Worm (Caenorhabditis elegans): ENCODE data around the gene dpyd-1.

The dpyd-1 gene

DNA sequence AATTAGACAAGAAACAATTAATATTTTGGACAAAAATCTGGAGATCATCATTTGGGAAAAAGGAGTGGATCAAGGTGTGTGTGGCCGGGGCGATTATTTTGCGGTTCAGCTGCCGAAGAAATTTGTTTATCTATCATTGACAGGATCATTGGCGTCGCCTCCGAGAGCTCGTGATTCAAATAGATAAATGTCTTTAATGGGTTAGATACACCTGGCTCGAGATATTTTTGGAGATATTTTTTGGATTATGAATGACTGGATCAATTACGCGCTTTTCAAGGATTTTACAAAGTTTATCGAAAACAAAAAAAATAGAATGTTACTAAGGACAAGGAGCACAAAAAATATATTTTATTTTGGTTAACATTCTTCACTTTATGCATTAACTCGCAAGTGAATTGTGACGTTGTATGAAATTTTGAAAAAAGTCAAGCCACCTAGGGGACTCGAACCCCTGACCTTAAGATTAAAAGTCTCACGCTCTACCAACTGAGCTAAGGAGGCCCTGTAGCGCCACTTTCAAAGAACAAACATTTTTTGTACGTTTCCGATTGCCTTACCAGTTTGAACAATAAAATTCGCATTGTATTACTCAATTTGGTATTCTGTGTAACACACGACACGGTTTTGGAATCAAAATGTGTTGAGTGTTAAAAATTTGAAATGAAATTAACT lies 16.8 kb upstream of the dpyd-1 start, which contains the start of gene C25F6.6 (continued):
- TF ChIP-seq hlh-11 (tag; optimal IDR thresholded peaks at IDR 0.05) (peak; percentile 14), dpl-1 (GFP tag; optimal IDR thresholded peaks at IDR 0.05) (no peak), set-16 (GFP tag; IDR thresholded peaks at IDR 0.05) (no peak), unc-62 (GFP tag; optimal IDR thresholded peaks at IDR 0.05 in 1 of 2) (peak in 1 of 2 experiments; percentile 64), unc-62 (tag; optimal IDR thresholded peaks at IDR 0.05) (no peak), mes-2 (tag; optimal IDR thresholded peaks at IDR 0.05; ENCODE audit: poor library complexity, severe bottlenecking) (peak; percentile 67), ceh-62 (tag; optimal IDR thresholded peaks at IDR 0.05) (no peak), zip-2 (tag; optimal IDR thresholded peaks at IDR 0.05) (peak; percentile 10), vab-7 (GFP tag; IDR thresholded peaks at IDR 0.05) (peak; percentile 57; the same call in 1 of the 2 replicates), tag-97 (GFP tag; IDR thresholded peaks at IDR 0.05) (no peak), lin-39 (tag; optimal IDR thresholded peaks at IDR 0.05) (no peak), daf-19 (GFP tag; conservative IDR thresholded peaks at IDR 0.05) (no peak), hlh-30 (tag; optimal IDR thresholded peaks at IDR 0.05; ENCODE audit: insufficient read depth) (peak; percentile 0), nhr-76 (tag; optimal IDR thresholded peaks at IDR 0.05) (no peak), attf-4 (tag; optimal IDR thresholded peaks at IDR 0.05) (no peak), mxl-2 (GFP tag; conservative IDR thresholded peaks at IDR 0.05) (no peak), skn-1 (tag; optimal IDR thresholded peaks at IDR 0.05) (no peak), aly-2 (tag; optimal IDR thresholded peaks at IDR 0.05) (no peak), T20F7.1 (GFP tag; optimal IDR thresholded peaks at IDR 0.05) (peak; percentile 18), zag-1 (tag; optimal IDR thresholded peaks at IDR 0.05) (no peak), tra-1 (GFP tag; IDR thresholded peaks at IDR 0.05) (no peak), mxl-3 (GFP tag; optimal IDR thresholded peaks at IDR 0.05) (no peak), nhr-42 (GFP tag; IDR thresholded peaks at IDR 0.05) (no peak), T26A8.4 (GFP tag; IDR thresholded peaks at IDR 0.05) (no peak), Y5F2A.4 (GFP tag; optimal IDR thresholded peaks at IDR 0.05) (no peak), dmd-9 (GFP tag; IDR thresholded peaks at IDR 0.05) (no peak), snpc-1.2 (GFP tag; IDR thresholded peaks at IDR 0.05) (peak; percentile 84), D1046.2 (GFP tag; IDR thresholded peaks at IDR 0.05) (no peak), Y48G9A.11 (GFP tag; IDR thresholded peaks at IDR 0.05) (no peak; the same call in 1 of the 2 replicates), nhr-11 (tag; optimal IDR thresholded peaks at IDR 0.05) (no peak), php-3 (GFP tag; IDR thresholded peaks at IDR 0.05) (no peak), zfp-2 (tag; optimal IDR thresholded peaks at IDR 0.05) (no peak), hif-1 (tag; optimal IDR thresholded peaks at IDR 0.05) (no peak)

DNA sequence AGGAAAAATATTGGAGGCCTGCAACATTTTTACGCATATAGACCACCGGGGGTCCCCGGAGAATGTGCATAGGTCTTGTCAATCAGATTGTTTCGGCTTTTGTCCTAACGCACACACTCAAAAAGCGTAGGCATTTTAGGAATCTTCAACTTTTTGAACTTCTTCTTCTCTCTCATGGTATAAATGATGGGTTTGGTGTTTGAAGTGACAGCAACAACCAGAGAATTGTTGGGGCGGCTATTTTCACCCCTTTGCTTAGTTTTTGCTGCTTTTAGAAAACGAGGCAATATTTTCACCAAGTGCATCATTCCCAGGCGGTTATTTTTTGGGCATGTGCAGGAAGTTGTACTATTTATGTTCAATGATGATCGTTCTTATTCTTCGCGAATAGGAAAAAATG lies 16.0 kb upstream of the dpyd-1 start:
- TF ChIP-seq unc-62 (GFP tag; optimal IDR thresholded peaks at IDR 0.05 in 1 of 2) (peak in 1 of 2 experiments; percentile 92), unc-62 (tag; optimal IDR thresholded peaks at IDR 0.05) (no peak), dmd-9 (GFP tag; IDR thresholded peaks at IDR 0.05) (no peak)

DNA sequence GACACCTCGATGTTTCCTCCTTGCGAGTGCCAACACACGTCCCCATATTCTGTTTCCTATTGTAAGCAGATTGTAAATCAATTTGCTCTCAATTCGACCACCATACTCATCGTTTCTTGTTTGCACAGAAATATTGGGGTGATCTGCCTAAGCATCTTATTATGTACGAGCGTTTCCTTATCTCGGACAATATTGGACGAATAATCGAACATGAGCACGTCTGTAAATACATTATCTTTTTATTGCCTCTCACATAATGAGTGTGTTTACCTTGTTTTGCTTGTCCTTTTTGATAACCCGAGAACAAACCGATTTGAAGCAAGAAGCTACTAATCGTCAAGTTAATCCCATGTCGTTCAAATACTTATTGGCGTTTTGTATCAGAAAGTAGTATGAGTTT lies 12.6 kb upstream of the dpyd-1 start:
- no peak for TF ChIP-seq zag-1 (tag; optimal IDR thresholded peaks at IDR 0.05)
- no peak for TF ChIP-seq aly-2 (tag; optimal IDR thresholded peaks at IDR 0.05)
- TF ChIP-seq egl-27 (tag; optimal IDR thresholded peaks at IDR 0.05) = no peak
- no peak for TF ChIP-seq vab-7 (GFP tag; IDR thresholded peaks at IDR 0.05)
- no peak for TF ChIP-seq ZK546.5 (tag; optimal IDR thresholded peaks at IDR 0.05)
- TF ChIP-seq lin-13 (GFP tag; optimal IDR thresholded peaks at IDR 0.05) = no peak
- TF ChIP-seq R02D3.7 (tag; optimal IDR thresholded peaks at IDR 0.05) = no peak
- no peak for TF ChIP-seq ztf-11 (tag; optimal IDR thresholded peaks at IDR 0.05)
- TF ChIP-seq unc-62 (GFP tag; optimal IDR thresholded peaks at IDR 0.05 in 1 of 2) = peak in 1 of 2 experiments; percentile 97
- no peak for TF ChIP-seq unc-62 (tag; optimal IDR thresholded peaks at IDR 0.05)
- TF ChIP-seq F10B5.3 (tag; optimal IDR thresholded peaks at IDR 0.05) = no peak
- no peak for TF ChIP-seq daf-16 (GFP tag; optimal IDR thresholded peaks at IDR 0.05)
- peak; percentile 8 for TF ChIP-seq daf-16 (tag; optimal IDR thresholded peaks at IDR 0.05)

Measured in whole organism, L4 larva.